Fruit fly (Drosophila melanogaster): ENCODE measurements around the gene mRpL2.
A peak's percentile ranks its signal among the peaks of the same experiment; 100 is the strongest.

- TF ChIP-seq Pif1A (GFP tag; optimal IDR thresholded peaks at IDR 0.05) (peak; percentile 1), CG34367 (tag; optimal IDR thresholded peaks at IDR 0.05) (no peak)
These were observed 2.4 kb downstream of the mRpL2 start, which contains the start of the genes Ufd1 and NaPi-III for dm6 chr3L:11123088-11123487.
